Worm (Caenorhabditis elegans) whole organism, L2 larva: Measurements from ENCODE around the gene dmd-10.

Source experiments
- C34F6.9 ChIP-seq: fragments of 150-350 bp; optimal IDR thresholded peaks from 2 replicates; lab custom pipeline; 2014; ENCODE audit warnings: missing biosample characterization, missing genetic modification characterization
- F13H6.1 ChIP-seq: sonication (generic microtip); optimal IDR thresholded peaks from 2 replicates; lab custom pipeline; 2016; ENCODE audit warnings: missing genetic modification characterization, missing compliant biosample characterization
- R02D3.7 ChIP-seq: fragments of 150-350 bp; optimal IDR thresholded peaks from 2 replicates; lab custom pipeline; 2014; ENCODE audit warnings: missing biosample characterization, missing genetic modification characterization
- Y55F3AM.14 ChIP-seq: fragments of 200-800 bp; sonication (Bioruptor generic); optimal IDR thresholded peaks from 2 replicates; lab custom pipeline; 2018; ENCODE audit warnings: mild to moderate bottlenecking, missing genetic modification characterization, missing compliant biosample characterization
- ZK546.5 ChIP-seq: sonication (generic microtip); optimal IDR thresholded peaks from 2 replicates; lab custom pipeline; 2017; ENCODE audit warnings: missing biosample characterization, missing genetic modification characterization
- alr-1 ChIP-seq: fragments of 150-350 bp; optimal IDR thresholded peaks from 2 replicates; lab custom pipeline; 2014; ENCODE audit warnings: missing biosample characterization, missing genetic modification characterization
- aly-2 ChIP-seq: fragments of 150-350 bp; optimal IDR thresholded peaks from 2 replicates; lab custom pipeline; 2014; ENCODE audit warnings: missing biosample characterization, missing genetic modification characterization
- ama-1 ChIP-seq: fragments of 150-350 bp; optimal IDR thresholded peaks from 2 replicates; lab custom pipeline; 2018; ENCODE audit warnings: inconsistent platforms
- blmp-1 ChIP-seq: sonication (generic microtip); optimal IDR thresholded peaks from 2 replicates; lab custom pipeline; 2017; ENCODE audit warnings: missing genetic modification characterization, mild to moderate bottlenecking, missing compliant biosample characterization, antibody characterized with exemption, moderate library complexity; ENCODE audit not compliant: insufficient read depth
- ceh-16 ChIP-seq: fragments of 150-350 bp; optimal IDR thresholded peaks from 2 replicates; lab custom pipeline; 2014; ENCODE audit warnings: missing biosample characterization, missing genetic modification characterization
- ceh-82 ChIP-seq: fragments of 150-350 bp; optimal IDR thresholded peaks from 2 replicates; lab custom pipeline; 2014; ENCODE audit warnings: missing biosample characterization, missing genetic modification characterization
- crh-2 ChIP-seq: sonication (generic microtip); optimal IDR thresholded peaks from 2 replicates; lab custom pipeline; 2017; ENCODE audit warnings: missing biosample characterization, missing genetic modification characterization
- dmd-4 ChIP-seq: sonication (generic microtip); optimal IDR thresholded peaks from 2 replicates; lab custom pipeline; 2017; ENCODE audit warnings: missing biosample characterization, missing genetic modification characterization
- egl-27 ChIP-seq: sonication (generic microtip); optimal IDR thresholded peaks from 3 replicates; lab custom pipeline; 2017; ENCODE audit warnings: missing biosample characterization, missing genetic modification reagents, missing genetic modification characterization
- elt-1 ChIP-seq: fragments of 150-350 bp; optimal IDR thresholded peaks from 2 replicates; lab custom pipeline; 2014; ENCODE audit warnings: missing biosample characterization, missing genetic modification characterization
- elt-3 ChIP-seq: sonication (generic microtip); optimal IDR thresholded peaks from 2 replicates; lab custom pipeline; 2017; ENCODE audit warnings: missing biosample characterization, missing genetic modification characterization
- fos-1 ChIP-seq: fragments of 150-350 bp; optimal IDR thresholded peaks from 2 replicates; lab custom pipeline; 2014; ENCODE audit warnings: missing biosample characterization, missing genetic modification characterization
- gmeb-1 ChIP-seq: fragments of 150-350 bp; optimal IDR thresholded peaks from 2 replicates; lab custom pipeline; 2014; ENCODE audit warnings: missing biosample characterization, missing genetic modification characterization
- lin-11 ChIP-seq: fragments of 150-350 bp; sonication (generic microtip); optimal IDR thresholded peaks from 2 replicates; lab custom pipeline; 2014; ENCODE audit warnings: missing biosample characterization, missing genetic modification characterization, inconsistent platforms, mixed read lengths
- lin-13 ChIP-seq: fragments of 150-350 bp; optimal IDR thresholded peaks from 2 replicates; lab custom pipeline; 2014; ENCODE audit warnings: missing biosample characterization, missing genetic modification reagents, missing genetic modification characterization
- lin-39 ChIP-seq: fragments of 150-350 bp; optimal IDR thresholded peaks from 2 replicates; lab custom pipeline; 2014; ENCODE audit warnings: missing biosample characterization, missing genetic modification reagents, missing genetic modification characterization
- lsy-2 ChIP-seq, 2 experiments: fragments of 150-350 bp in 1 of 2; sonication (generic microtip) in 1 of 2; optimal IDR thresholded peaks; 2 replicates each; lab custom pipeline; 2014 to 2017; ENCODE audit warnings: missing biosample characterization in 2 of 2, missing genetic modification characterization in 2 of 2
- mab-5 ChIP-seq: fragments of 150-350 bp; optimal IDR thresholded peaks from 2 replicates; lab custom pipeline; 2014; ENCODE audit warnings: missing biosample characterization, missing genetic modification characterization
- mbf-1 ChIP-seq: sonication (generic microtip); optimal IDR thresholded peaks from 2 replicates; lab custom pipeline; 2017; ENCODE audit warnings: missing biosample characterization, missing genetic modification characterization
- mdl-1 ChIP-seq, 2 experiments: fragments of 150-350 bp in 1 of 2; sonication (generic microtip) in 1 of 2; optimal IDR thresholded peaks; 2 replicates each; lab custom pipeline; 2017; ENCODE audit warnings: missing biosample characterization in 2 of 2, missing genetic modification characterization in 2 of 2
- nhr-10 ChIP-seq: sonication (generic microtip); optimal IDR thresholded peaks from 2 replicates; lab custom pipeline; 2017; ENCODE audit warnings: missing biosample characterization, missing genetic modification characterization
- nhr-11 ChIP-seq: fragments of 150-350 bp; optimal IDR thresholded peaks from 2 replicates; lab custom pipeline; 2014; ENCODE audit warnings: missing biosample characterization, missing genetic modification characterization
- nhr-12 ChIP-seq: fragments of 150-350 bp; optimal IDR thresholded peaks from 2 replicates; lab custom pipeline; 2014; ENCODE audit warnings: missing biosample characterization, missing genetic modification characterization
- nhr-129 ChIP-seq: fragments of 150-350 bp; optimal IDR thresholded peaks from 2 replicates; lab custom pipeline; 2014; ENCODE audit warnings: missing biosample characterization, missing genetic modification characterization
- nhr-21 ChIP-seq: fragments of 150-350 bp; optimal IDR thresholded peaks from 2 replicates; lab custom pipeline; 2014; ENCODE audit warnings: missing biosample characterization, missing genetic modification characterization
- nhr-23 ChIP-seq: fragments of 150-350 bp; optimal IDR thresholded peaks from 2 replicates; lab custom pipeline; 2014; ENCODE audit warnings: missing biosample characterization, missing genetic modification reagents, missing genetic modification characterization
- nhr-237 ChIP-seq: fragments of 150-350 bp; optimal IDR thresholded peaks from 2 replicates; lab custom pipeline; 2014; ENCODE audit warnings: missing biosample characterization, missing genetic modification characterization
- nhr-25 ChIP-seq: fragments of 150-350 bp; sonication (generic microtip); optimal IDR thresholded peaks from 3 replicates; lab custom pipeline; 2014; ENCODE audit warnings: missing biosample characterization, missing genetic modification characterization
- nhr-6 ChIP-seq: fragments of 150-350 bp; optimal IDR thresholded peaks from 2 replicates; lab custom pipeline; 2014; ENCODE audit warnings: missing biosample characterization, missing genetic modification characterization
- nhr-77 ChIP-seq: fragments of 150-350 bp; optimal IDR thresholded peaks from 2 replicates; lab custom pipeline; 2014; ENCODE audit warnings: missing biosample characterization, missing genetic modification characterization
- peb-1 ChIP-seq: fragments of 150-350 bp; optimal IDR thresholded peaks from 2 replicates; lab custom pipeline; 2014; ENCODE audit warnings: missing biosample characterization, missing genetic modification characterization
- sem-4 ChIP-seq: fragments of 150-350 bp; optimal IDR thresholded peaks from 2 replicates; lab custom pipeline; 2014; ENCODE audit warnings: missing biosample characterization, missing genetic modification reagents, missing genetic modification characterization
- skn-1 ChIP-seq: sonication (generic microtip); optimal IDR thresholded peaks from 2 replicates; lab custom pipeline; 2017; ENCODE audit warnings: missing biosample characterization, missing genetic modification characterization
- sma-3 ChIP-seq: sonication (generic microtip); optimal IDR thresholded peaks from 2 replicates; lab custom pipeline; 2016; ENCODE audit warnings: missing genetic modification reagents, missing genetic modification characterization, missing compliant biosample characterization
- sma-9 ChIP-seq, 2 experiments: fragments of 150-350 bp in 1 of 2; sonication (generic microtip) in 1 of 2; optimal IDR thresholded peaks; 2 replicates each; lab custom pipeline; 2014 to 2016; ENCODE audit warnings: missing genetic modification characterization in 2 of 2, mild to moderate bottlenecking in 1 of 2, missing biosample characterization in 1 of 2, missing compliant biosample characterization in 1 of 2, missing genetic modification reagents in 1 of 2, moderate library complexity in 1 of 2
- snpc-4 ChIP-seq: fragments of 150-350 bp; optimal IDR thresholded peaks from 2 replicates; lab custom pipeline; 2014; ENCODE audit warnings: missing biosample characterization, missing genetic modification characterization
- unc-39 ChIP-seq: fragments of 150-350 bp; optimal IDR thresholded peaks from 2 replicates; lab custom pipeline; 2014; ENCODE audit warnings: missing biosample characterization, missing genetic modification characterization
- unc-55 ChIP-seq: fragments of 150-350 bp; sonication (generic microtip); optimal IDR thresholded peaks from 3 replicates; lab custom pipeline; 2014; ENCODE audit warnings: missing biosample characterization, missing genetic modification reagents, missing genetic modification characterization
- unc-62 ChIP-seq: fragments of 150-350 bp; optimal IDR thresholded peaks from 2 replicates; lab custom pipeline; 2014; ENCODE audit warnings: missing biosample characterization, missing genetic modification reagents, missing genetic modification characterization
- zag-1 ChIP-seq: fragments of 150-350 bp; optimal IDR thresholded peaks from 2 replicates; lab custom pipeline; 2014; ENCODE audit warnings: missing biosample characterization, missing genetic modification characterization
- ztf-1 ChIP-seq: fragments of 200-800 bp; sonication (Bioruptor generic); conservative IDR thresholded peaks from 2 replicates; pipeline ENCODE4 v1.3.6; 2022; ENCODE audit warnings: missing genetic modification characterization, missing compliant biosample characterization
- ztf-11 ChIP-seq: sonication (generic microtip); optimal IDR thresholded peaks from 2 replicates; lab custom pipeline; 2017; ENCODE audit warnings: missing biosample characterization, missing genetic modification characterization
- ztf-4 ChIP-seq: fragments of 150-350 bp; optimal IDR thresholded peaks from 2 replicates; lab custom pipeline; 2014; ENCODE audit warnings: missing biosample characterization, missing genetic modification characterization

The dmd-10 gene

ce11 chrV:13269228-13269630 is 32.8 kb upstream of the dmd-10 start:
- TF ChIP-seq mbf-1 (tag; lab: Kevin White, UChicago) (no peak), sma-9 (GFP tag; optimal IDR thresholded peaks at IDR 0.05; lab: Kevin White, UChicago) (peak; percentile 59), sma-9 (tag; optimal IDR thresholded peaks at IDR 0.05; lab: Kevin White, UChicago) (no peak), alr-1 (no peak), ceh-82 (no peak), fos-1 (peak; percentile 90), nhr-237 (tag; lab: Kevin White, UChicago) (no peak), nhr-12 (no peak), ceh-16 (tag; lab: Kevin White, UChicago) (no peak), lin-11 (tag; lab: Kevin White, UChicago) (no peak), Y55F3AM.14 (GFP tag; lab: Kevin White, UChicago) (no peak), unc-39 (tag; lab: Kevin White, UChicago) (no peak), nhr-25 (tag; lab: Kevin White, UChicago) (no peak), snpc-4 (tag; lab: Kevin White, UChicago) (no peak), nhr-23 (tag; lab: Kevin White, UChicago) (no peak), nhr-77 (tag; lab: Kevin White, UChicago) (no peak), lin-13 (no peak), unc-62 (GFP tag; lab: Kevin White, UChicago) (no peak), egl-27 (tag; lab: Kevin White, UChicago) (no peak), nhr-6 (no peak), mab-5 (tag; lab: Kevin White, UChicago) (no peak), nhr-129 (tag; lab: Kevin White, UChicago) (peak; percentile 39), ZK546.5 (tag; lab: Kevin White, UChicago) (no peak), sma-3 (peak; percentile 69), skn-1 (tag; lab: Kevin White, UChicago) (peak; percentile 40), elt-3 (no peak), aly-2 (tag; lab: Kevin White, UChicago) (no peak), ztf-11 (tag; lab: Kevin White, UChicago) (no peak), lin-39 (tag; lab: Kevin White, UChicago) (no peak), ztf-1 (GFP tag; lab: Robert Waterston, UW) (no peak), nhr-11 (tag; lab: Kevin White, UChicago) (no peak), blmp-1 (tag; lab: Kevin White, UChicago) (no peak), sem-4 (tag; lab: Kevin White, UChicago) (no peak), dmd-4 (tag; lab: Kevin White, UChicago) (no peak), peb-1 (tag; lab: Kevin White, UChicago) (no peak), unc-55 (GFP tag; lab: Kevin White, UChicago) (no peak), mdl-1 (tag; optimal IDR thresholded peaks at IDR 0.05; lab: Kevin White, UChicago) (no peak), ztf-4 (tag; lab: Kevin White, UChicago) (no peak), nhr-10 (tag; lab: Kevin White, UChicago) (no peak), elt-1 (tag; lab: Kevin White, UChicago) (no peak), nhr-21 (tag; lab: Kevin White, UChicago) (no peak), C34F6.9 (tag; lab: Kevin White, UChicago) (no peak), R02D3.7 (tag; lab: Kevin White, UChicago) (no peak), crh-2 (tag; lab: Kevin White, UChicago) (peak; percentile 56), zag-1 (no peak), lsy-2 (tag; optimal IDR thresholded peaks at IDR 0.05; lab: Kevin White, UChicago) (peak in 1 of 2 experiments; percentile 37), ama-1 (lab: Kevin White, UChicago) (no peak), gmeb-1 (tag; lab: Kevin White, UChicago) (peak; percentile 44), F13H6.1 (peak; percentile 72)
